Worm (Caenorhabditis elegans) whole organism, L1 larva: ENCODE results near the gene srj-6.

Source experiments
- ama-1 ChIP-seq: fragments of 150-350 bp; optimal IDR thresholded peaks from 2 replicates; lab custom pipeline; 2014
- ces-1 ChIP-seq: fragments of 150-350 bp; optimal IDR thresholded peaks from 2 replicates; lab custom pipeline; 2014; ENCODE audit warnings: missing biosample characterization, missing genetic modification reagents, missing genetic modification characterization
- hlh-17 ChIP-seq: fragments of 200-800 bp; sonication (Bioruptor generic); optimal IDR thresholded peaks from 2 replicates; lab custom pipeline; 2018; ENCODE audit warnings: missing genetic modification characterization, mild to moderate bottlenecking, missing compliant biosample characterization, moderate library complexity, borderline replicate concordance
- lin-13 ChIP-seq: fragments of 150-350 bp; optimal IDR thresholded peaks from 2 replicates; lab custom pipeline; 2014; ENCODE audit warnings: missing biosample characterization, missing genetic modification reagents, missing genetic modification characterization
- lir-3 ChIP-seq: sonication (generic microtip); optimal IDR thresholded peaks from 2 replicates; lab custom pipeline; 2016; ENCODE audit warnings: mild to moderate bottlenecking, missing genetic modification characterization, moderate library complexity, missing compliant biosample characterization; ENCODE audit not compliant: poor library complexity
- lsy-2 ChIP-seq, 2 experiments: fragments of 150-350 bp; optimal IDR thresholded peaks; 2 replicates each; lab custom pipeline; 2014; ENCODE audit warnings: missing biosample characterization in 2 of 2, missing genetic modification characterization in 2 of 2
- nhr-237 ChIP-seq: fragments of 150-350 bp; optimal IDR thresholded peaks from 2 replicates; lab custom pipeline; 2014; ENCODE audit warnings: missing biosample characterization, missing genetic modification characterization
- skn-1 ChIP-seq: fragments of 150-350 bp; optimal IDR thresholded peaks from 2 replicates; lab custom pipeline; 2014; ENCODE audit warnings: missing biosample characterization, missing genetic modification characterization
- snpc-4 ChIP-seq: fragments of 150-350 bp; optimal IDR thresholded peaks from 2 replicates; lab custom pipeline; 2014; ENCODE audit warnings: missing biosample characterization, missing genetic modification characterization
- unc-130 ChIP-seq: fragments of 150-350 bp; optimal IDR thresholded peaks from 2 replicates; lab custom pipeline; 2017; ENCODE audit warnings: missing biosample characterization, missing genetic modification characterization, inconsistent platforms
- ztf-4 ChIP-seq: fragments of 150-350 bp; optimal IDR thresholded peaks from 2 replicates; lab custom pipeline; 2014; ENCODE audit warnings: missing biosample characterization, missing genetic modification characterization

- TF ChIP-seq lir-3 (tag; lab: Kevin White, UChicago) (no peak), lsy-2 (tag; optimal IDR thresholded peaks at IDR 0.05; lab: Kevin White, UChicago) (no peak), snpc-4 (tag; lab: Kevin White, UChicago) (no peak), ama-1 (lab: Kevin White, UChicago) (no peak), hlh-17 (no peak), lin-13 (GFP tag; lab: Kevin White, UChicago) (no peak), nhr-237 (tag; lab: Kevin White, UChicago) (no peak), skn-1 (tag; lab: Kevin White, UChicago) (no peak), ces-1 (GFP tag; lab: Kevin White, UChicago) (no peak), ztf-4 (tag; lab: Kevin White, UChicago) (no peak), unc-130 (tag; lab: Kevin White, UChicago) (no peak)
Measured at ce11 chrV:626321-626720, 28.0 kb downstream of the srj-6 start, which contains the start of gene F48G7.7.
